Worm (Caenorhabditis elegans): ENCODE data around the gene slcf-2.

DNA sequence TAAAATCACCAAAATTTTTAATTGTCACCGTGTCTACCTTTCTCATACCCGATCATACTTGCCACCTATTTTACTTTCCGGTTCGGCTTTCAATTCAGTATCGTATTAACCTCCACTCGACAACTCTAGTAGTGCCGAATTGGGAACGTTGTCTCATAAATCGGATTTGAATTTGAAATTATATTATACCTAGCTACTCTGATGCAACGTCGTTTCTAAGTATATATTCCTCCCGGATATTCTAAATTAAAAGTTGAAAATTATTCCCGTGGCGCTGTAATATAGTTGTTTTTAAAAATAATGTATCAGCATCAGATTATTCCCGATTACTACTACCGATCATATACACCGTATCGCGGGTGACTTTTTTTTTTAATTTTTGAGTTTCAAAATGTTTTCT is 25.0 kb upstream of the slcf-2 start, which contains the start of gene ZK563.2:
- TF ChIP-seq him-1 (tag; optimal IDR thresholded peaks at IDR 0.05) (no peak), dao-5 (tag; optimal IDR thresholded peaks at IDR 0.05) (no peak), W03F9.2 (tag; optimal IDR thresholded peaks at IDR 0.05) (no peak)

Measured in whole organism, L4/young adult.